Worm (Caenorhabditis elegans) whole organism, L1 larva: Measurements from ENCODE around the gene plk-3.

ENCODE experiments used
- aha-1 ChIP-seq: fragments of 150-350 bp; optimal IDR thresholded peaks from 2 replicates; lab custom pipeline; 2014; ENCODE audit warnings: missing biosample characterization, missing genetic modification characterization
- dsc-1 ChIP-seq: sonication (generic microtip); optimal IDR thresholded peaks from 2 replicates; lab custom pipeline; 2016; ENCODE audit warnings: mild to moderate bottlenecking, missing genetic modification characterization, missing compliant biosample characterization
- efl-3 ChIP-seq: fragments of 200-800 bp; sonication (Bioruptor generic); optimal IDR thresholded peaks from 2 replicates; lab custom pipeline; 2018; ENCODE audit warnings: mild to moderate bottlenecking, missing genetic modification characterization, missing compliant biosample characterization
- egl-27 ChIP-seq, 2 experiments: fragments of 150-350 bp in 1 of 2; sonication (generic microtip); optimal IDR thresholded peaks; 3 replicates each; lab custom pipeline; 2017 to 2018; ENCODE audit warnings: missing biosample characterization in 2 of 2, missing genetic modification characterization in 2 of 2, missing genetic modification reagents in 2 of 2
- hlh-4 ChIP-seq: sonication (generic microtip); optimal IDR thresholded peaks from 2 replicates; lab custom pipeline; 2016; ENCODE audit warnings: mild to moderate bottlenecking, missing genetic modification characterization, missing compliant biosample characterization
- mef-2 ChIP-seq: fragments of 150-350 bp; optimal IDR thresholded peaks from 2 replicates; lab custom pipeline; 2014; ENCODE audit warnings: missing biosample characterization, missing genetic modification characterization
- nhr-19 ChIP-seq: fragments of 200-800 bp; sonication (Bioruptor generic); conservative IDR thresholded peaks from 2 replicates; pipeline ENCODE4 v1.3.6; 2022; ENCODE audit warnings: missing genetic modification characterization, missing compliant biosample characterization
- nhr-237 ChIP-seq: fragments of 150-350 bp; optimal IDR thresholded peaks from 2 replicates; lab custom pipeline; 2014; ENCODE audit warnings: missing biosample characterization, missing genetic modification characterization
- nhr-47 ChIP-seq: sonication (generic microtip); optimal IDR thresholded peaks from 2 replicates; lab custom pipeline; 2016; ENCODE audit warnings: mild to moderate bottlenecking, missing genetic modification characterization, moderate library complexity, missing compliant biosample characterization
- pqm-1 ChIP-seq: sonication (generic microtip); optimal IDR thresholded peaks from 3 replicates; lab custom pipeline; 2017; ENCODE audit warnings: missing biosample characterization, missing genetic modification characterization
- zip-4 ChIP-seq: fragments of 200-800 bp; sonication (Bioruptor generic); optimal IDR thresholded peaks from 2 replicates; lab custom pipeline; 2018; ENCODE audit warnings: mild to moderate bottlenecking, missing genetic modification characterization, moderate library complexity, missing compliant biosample characterization
- ztf-11 ChIP-seq, 2 experiments: sonication (generic microtip); optimal IDR thresholded peaks; 2 replicates each; lab custom pipeline; 2016 to 2017; ENCODE audit warnings: missing genetic modification characterization in 2 of 2, missing biosample characterization in 1 of 2, missing compliant biosample characterization in 1 of 2

The plk-3 gene

DNA sequence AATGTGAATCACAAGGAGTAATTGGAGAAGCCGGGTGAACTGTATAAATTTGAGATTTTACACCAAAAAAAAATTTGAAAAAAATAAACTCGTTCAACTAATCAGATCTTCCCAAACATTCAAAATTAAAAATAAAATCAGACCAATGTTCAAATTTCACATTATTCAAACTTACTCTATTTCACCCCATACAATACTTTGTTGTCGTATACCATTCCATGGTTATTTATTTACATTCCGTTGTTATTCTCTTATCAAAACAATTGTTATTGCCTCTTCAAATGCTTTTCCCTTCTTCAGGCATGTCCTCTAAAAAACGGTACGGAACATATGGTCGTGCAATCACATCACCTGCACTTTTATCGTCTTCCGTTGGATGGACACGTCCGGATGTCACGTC is 48.8 kb downstream of the plk-3 start, which contains the start of gene unc-82:
Gene unc-82 (plus strand): TSS at position 301 of the 400 bp plus-strand sequence.
- TF ChIP-seq nhr-47 (tag; lab: Kevin White, UChicago), result no peak
- no peak for TF ChIP-seq aha-1 (tag; lab: Kevin White, UChicago)
- TF ChIP-seq hlh-4, result no peak
- TF ChIP-seq egl-27 (tag; optimal IDR thresholded peaks at IDR 0.05; lab: Kevin White, UChicago), result no peak
- TF ChIP-seq nhr-19, result no peak
- TF ChIP-seq pqm-1, result no peak
- TF ChIP-seq efl-3, result no peak
- TF ChIP-seq zip-4 (GFP tag; lab: Kevin White, UChicago), result no peak

DNA sequence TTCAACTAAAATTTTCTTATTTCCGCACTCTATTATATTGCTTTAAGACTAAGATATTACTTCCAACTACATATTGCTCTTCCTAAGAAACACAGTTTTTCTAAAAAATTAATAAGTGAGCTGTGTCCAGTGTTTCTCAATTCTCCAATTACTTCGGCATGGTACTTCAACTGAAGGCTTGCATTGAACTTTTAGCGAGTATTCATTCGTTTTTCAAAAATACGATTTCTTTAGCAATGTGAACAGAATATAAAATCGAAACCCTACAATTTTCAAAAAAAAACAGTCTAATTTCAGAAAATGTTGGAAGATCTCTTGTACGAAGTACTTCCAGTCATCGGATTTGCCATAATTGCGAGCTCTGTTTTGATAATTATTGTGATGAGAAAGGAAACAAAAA is 52.1 kb downstream of the plk-3 start, which contains the start of gene srtx-1:
Gene srtx-1 (plus strand): TSS at position 301 of the 400 bp plus-strand sequence.
- TF ChIP-seq dsc-1 (tag; lab: Kevin White, UChicago) (no peak), mef-2 (tag; lab: Kevin White, UChicago) (no peak), ztf-11 (tag; optimal IDR thresholded peaks at IDR 0.05; lab: Kevin White, UChicago) (no peak), nhr-237 (no peak)
- TF ChIP-seq, all 84 proteins: peak for 0
